Fruit fly (Drosophila melanogaster) whole organism, embryonic: ENCODE measurements around the gene RabX6.

Source experiments
- Asciz ChIP-seq: fragments of 200-800 bp; sonication (Bioruptor generic); optimal IDR thresholded peaks from 2 replicates; lab custom pipeline; 2017; ENCODE audit warnings: missing biosample characterization, mild to moderate bottlenecking, missing genetic modification characterization, missing genetic modification reagents
- BEAF-32 ChIP-seq: fragments of 200-800 bp; sonication (Bioruptor generic); optimal IDR thresholded peaks from 3 replicates; lab custom pipeline; 2017; ENCODE audit warnings: missing biosample characterization, missing genetic modification characterization, mild to moderate bottlenecking, moderate library complexity, missing genetic modification reagents
- Blimp-1 ChIP-seq: fragments of 200-800 bp; sonication (Bioruptor generic); optimal IDR thresholded peaks from 3 replicates; lab custom pipeline; 2018; ENCODE audit warnings: missing biosample characterization, missing genetic modification characterization, mild to moderate bottlenecking, moderate library complexity, missing genetic modification reagents
- CG10274 ChIP-seq: fragments of 200-800 bp; sonication (Bioruptor generic); optimal IDR thresholded peaks from 3 replicates; lab custom pipeline; 2017; ENCODE audit warnings: missing biosample characterization, mild to moderate bottlenecking, missing genetic modification characterization
- CG10654 ChIP-seq: fragments of 200-800 bp; sonication (Bioruptor generic); optimal IDR thresholded peaks from 2 replicates; lab custom pipeline; 2016; ENCODE audit warnings: missing biosample characterization, missing genetic modification characterization
- CG10979 ChIP-seq: fragments of 200-800 bp; sonication (Bioruptor generic); optimal IDR thresholded peaks from 2 replicates; lab custom pipeline; 2018; ENCODE audit warnings: missing biosample characterization, mild to moderate bottlenecking, missing genetic modification characterization, moderate library complexity
- CG11504 ChIP-seq: fragments of 200-800 bp; sonication (Bioruptor generic); optimal IDR thresholded peaks from 3 replicates; lab custom pipeline; 2019; ENCODE audit warnings: missing biosample characterization, mild to moderate bottlenecking, missing genetic modification characterization, moderate library complexity
- CG12391 ChIP-seq: fragments of 200-800 bp; sonication (Bioruptor generic); optimal IDR thresholded peaks from 3 replicates; lab custom pipeline; 2018; ENCODE audit warnings: missing biosample characterization, mild to moderate bottlenecking, missing genetic modification characterization, moderate library complexity
- CG12659 ChIP-seq: fragments of 200-800 bp; sonication (Bioruptor generic); optimal IDR thresholded peaks from 3 replicates; lab custom pipeline; 2017; ENCODE audit warnings: mild to moderate bottlenecking, missing biosample characterization, missing genetic modification reagents, missing genetic modification characterization
- CG14710 ChIP-seq: fragments of 200-800 bp; sonication (Bioruptor generic); optimal IDR thresholded peaks from 3 replicates; lab custom pipeline; 2019; ENCODE audit warnings: missing biosample characterization, mild to moderate bottlenecking, missing genetic modification characterization, moderate library complexity
- CG14965 ChIP-seq: fragments of 200-800 bp; sonication (Bioruptor generic); optimal IDR thresholded peaks from 2 replicates; lab custom pipeline; 2016; ENCODE audit warnings: missing biosample characterization, missing genetic modification characterization, borderline replicate concordance
- CG15696 ChIP-seq: fragments of 200-800 bp; sonication (Bioruptor generic); optimal IDR thresholded peaks from 2 replicates; lab custom pipeline; 2019; ENCODE audit warnings: missing biosample characterization, mild to moderate bottlenecking, missing genetic modification characterization, moderate library complexity
- CG17361 ChIP-seq: fragments of 200-800 bp; sonication (Bioruptor generic); IDR thresholded peaks from 3 replicates; pipeline ENCODE4 v1.3.6; 2022; ENCODE audit warnings: missing biosample characterization, missing genetic modification characterization
- CG17829 ChIP-seq: fragments of 200-800 bp; optimal IDR thresholded peaks from 2 replicates; lab custom pipeline; 2019; ENCODE audit warnings: missing biosample characterization, mild to moderate bottlenecking, missing genetic modification characterization, moderate library complexity
- CG18262 ChIP-seq: fragments of 200-800 bp; optimal IDR thresholded peaks from 3 replicates; lab custom pipeline; 2019; ENCODE audit warnings: missing biosample characterization, mild to moderate bottlenecking, missing genetic modification characterization, moderate library complexity
- CG2678 ChIP-seq: fragments of 200-800 bp; sonication (Bioruptor generic); optimal IDR thresholded peaks from 3 replicates; lab custom pipeline; 2019; ENCODE audit warnings: missing biosample characterization, mild to moderate bottlenecking, missing genetic modification characterization, moderate library complexity
- CG2712 ChIP-seq: fragments of 200-800 bp; optimal IDR thresholded peaks from 3 replicates; lab custom pipeline; 2019; ENCODE audit warnings: missing biosample characterization, mild to moderate bottlenecking, missing genetic modification characterization, moderate library complexity
- CG31441 ChIP-seq: fragments of 200-800 bp; sonication (Bioruptor generic); IDR thresholded peaks from 2 replicates; pipeline ENCODE4 v1.3.6; 2022; ENCODE audit warnings: missing biosample characterization, missing genetic modification characterization
- CG33557 ChIP-seq: fragments of 200-800 bp; sonication (Bioruptor generic); optimal IDR thresholded peaks from 2 replicates; lab custom pipeline; 2019; ENCODE audit warnings: missing biosample characterization, mild to moderate bottlenecking, missing genetic modification characterization, moderate library complexity
- CG6175 ChIP-seq: fragments of 200-800 bp; sonication (Bioruptor generic); IDR thresholded peaks from 3 replicates; pipeline ENCODE4 v1.3.6; 2022; ENCODE audit warnings: missing biosample characterization, missing genetic modification characterization
- CG7556 ChIP-seq: fragments of 200-800 bp; sonication (Bioruptor generic); optimal IDR thresholded peaks from 2 replicates; lab custom pipeline; 2017; ENCODE audit warnings: missing biosample characterization, mild to moderate bottlenecking, missing genetic modification characterization
- CG8388 ChIP-seq: fragments of 200-800 bp; sonication (Bioruptor generic); optimal IDR thresholded peaks from 2 replicates; lab custom pipeline; 2019; ENCODE audit warnings: missing biosample characterization, mild to moderate bottlenecking, missing genetic modification characterization, moderate library complexity
- CG9727 ChIP-seq: fragments of 200-800 bp; sonication (Bioruptor generic); optimal IDR thresholded peaks from 3 replicates; lab custom pipeline; 2017; ENCODE audit warnings: missing biosample characterization, mild to moderate bottlenecking, missing genetic modification characterization
- D ChIP-seq, 2 experiments: fragments of 200-800 bp in 1 of 2; fragments of >200 bp in 1 of 2; sonication (Bioruptor generic) in 1 of 2; optimal IDR thresholded peaks; 2 replicates in 1 of 2; 3 replicates in 1 of 2; lab custom pipeline; 2017; ENCODE audit warnings: mild to moderate bottlenecking in 1 of 2, missing biosample characterization in 1 of 2, missing genetic modification characterization in 1 of 2, missing genetic modification reagents in 1 of 2
- D19A ChIP-seq: fragments of 200-800 bp; optimal IDR thresholded peaks from 3 replicates; lab custom pipeline; 2019; ENCODE audit warnings: missing biosample characterization, mild to moderate bottlenecking, missing genetic modification characterization, moderate library complexity
- Doc2 ChIP-seq: fragments of 200-800 bp; sonication (Bioruptor generic); IDR thresholded peaks from 2 replicates; pipeline ENCODE4 v1.3.6; 2022; ENCODE audit warnings: missing biosample characterization, missing genetic modification characterization
- NC2α ChIP-seq: fragments of 200-800 bp; sonication (Bioruptor generic); optimal IDR thresholded peaks from 2 replicates; lab custom pipeline; 2016; ENCODE audit warnings: missing biosample characterization, missing genetic modification characterization
- Oli ChIP-seq: fragments of 200-800 bp; sonication (Bioruptor generic); optimal IDR thresholded peaks from 2 replicates; lab custom pipeline; 2018; ENCODE audit warnings: missing biosample characterization, mild to moderate bottlenecking, missing genetic modification characterization, moderate library complexity
- TFAM ChIP-seq: fragments of 200-800 bp; sonication (Bioruptor generic); optimal IDR thresholded peaks from 2 replicates; lab custom pipeline; 2017; ENCODE audit warnings: missing biosample characterization, missing genetic modification characterization, inconsistent platforms
- Xrp1 ChIP-seq: fragments of 200-800 bp; sonication (Bioruptor generic); IDR thresholded peaks from 2 replicates; pipeline ENCODE4 v1.3.6; 2022; ENCODE audit warnings: missing biosample characterization, missing genetic modification characterization
- dimm ChIP-seq: fragments of 200-800 bp; sonication (Bioruptor generic); IDR thresholded peaks from 2 replicates; pipeline ENCODE4 v1.3.6; 2022; ENCODE audit warnings: missing biosample characterization, missing genetic modification characterization
- dmrt11E ChIP-seq: fragments of 200-800 bp; sonication (Bioruptor generic); optimal IDR thresholded peaks from 3 replicates; lab custom pipeline; 2018; ENCODE audit warnings: missing biosample characterization, mild to moderate bottlenecking, missing genetic modification characterization, moderate library complexity
- dmrt99B ChIP-seq: fragments of 200-800 bp; sonication (Bioruptor generic); optimal IDR thresholded peaks from 2 replicates; lab custom pipeline; 2018; ENCODE audit warnings: missing biosample characterization, mild to moderate bottlenecking, missing genetic modification characterization, moderate library complexity
- fd96Cb ChIP-seq: fragments of 200-800 bp; sonication (Bioruptor generic); optimal IDR thresholded peaks from 2 replicates; lab custom pipeline; 2018; ENCODE audit warnings: missing biosample characterization, mild to moderate bottlenecking, missing genetic modification characterization, moderate library complexity
- gem ChIP-seq: fragments of 200-800 bp; sonication (Bioruptor generic); optimal IDR thresholded peaks from 2 replicates; lab custom pipeline; 2019; ENCODE audit warnings: missing biosample characterization, mild to moderate bottlenecking, missing genetic modification characterization, moderate library complexity
- h ChIP-seq: fragments of >200 bp; optimal IDR thresholded peaks from 2 replicates; lab custom pipeline; 2017
- hbn ChIP-seq: fragments of 200-800 bp; sonication (Bioruptor generic); IDR thresholded peaks from 2 replicates; pipeline ENCODE4 v1.3.6; 2022; ENCODE audit warnings: missing biosample characterization, missing genetic modification characterization; ENCODE audit not compliant: partially characterized antibody
- hth ChIP-seq: fragments of >200 bp; optimal IDR thresholded peaks from 2 replicates; lab custom pipeline; 2017; ENCODE audit warnings: inconsistent platforms
- lola ChIP-seq, 3 experiments: fragments of >200 bp in 2 of 3; fragments of 200-800 bp in 1 of 3; sonication (Bioruptor generic) in 1 of 3; optimal IDR thresholded peaks; 2 replicates each; lab custom pipeline; 2017 to 2019; ENCODE audit warnings: missing biosample characterization in 3 of 3, missing genetic modification characterization in 3 of 3, mild to moderate bottlenecking in 1 of 3, moderate library complexity in 1 of 3
- phol ChIP-seq: fragments of 200-800 bp; sonication (Bioruptor generic); optimal IDR thresholded peaks from 3 replicates; lab custom pipeline; 2018; ENCODE audit warnings: missing biosample characterization, mild to moderate bottlenecking, missing genetic modification characterization, moderate library complexity
- pros ChIP-seq: fragments of 200-800 bp; sonication (Bioruptor generic); optimal IDR thresholded peaks from 3 replicates; lab custom pipeline; 2019; ENCODE audit warnings: missing biosample characterization, mild to moderate bottlenecking, missing genetic modification characterization, moderate library complexity
- schlank ChIP-seq: fragments of 200-800 bp; sonication (Bioruptor generic); optimal IDR thresholded peaks from 2 replicates; lab custom pipeline; 2018; ENCODE audit warnings: missing biosample characterization, mild to moderate bottlenecking, missing genetic modification characterization
- sens ChIP-seq: fragments of 200-800 bp; sonication (Bioruptor generic); peaks from one replicate; lab custom pipeline; 2016; ENCODE audit warnings: missing biosample characterization, missing genetic modification characterization
- so ChIP-seq: fragments of 200-800 bp; sonication (Bioruptor generic); IDR thresholded peaks from 3 replicates; pipeline ENCODE4 v1.3.6; 2022; ENCODE audit warnings: missing biosample characterization, missing genetic modification characterization
- sqz ChIP-seq: fragments of 200-800 bp; sonication (Bioruptor generic); optimal IDR thresholded peaks from 3 replicates; lab custom pipeline; 2018; ENCODE audit warnings: missing biosample characterization, mild to moderate bottlenecking, missing genetic modification characterization
- sug ChIP-seq: fragments of 200-800 bp; optimal IDR thresholded peaks from 2 replicates; lab custom pipeline; 2019; ENCODE audit warnings: missing biosample characterization, mild to moderate bottlenecking, missing genetic modification characterization, moderate library complexity
- trem ChIP-seq: fragments of 200-800 bp; optimal IDR thresholded peaks from 3 replicates; lab custom pipeline; 2019; ENCODE audit warnings: missing biosample characterization, mild to moderate bottlenecking, missing genetic modification characterization, moderate library complexity
- z ChIP-seq: fragments of 200-800 bp; sonication (Bioruptor generic); IDR thresholded peaks from 3 replicates; pipeline ENCODE4 v1.3.6; 2022; ENCODE audit warnings: missing biosample characterization, missing genetic modification characterization
- zf30C ChIP-seq: fragments of 200-800 bp; sonication (Bioruptor generic); optimal IDR thresholded peaks from 3 replicates; lab custom pipeline; 2018; ENCODE audit warnings: missing biosample characterization, mild to moderate bottlenecking, missing genetic modification characterization

Gene RabX6

dm6 chr3L:716078-716477, 25.8 kb downstream of the RabX6 start:
- peak; percentile 65 for TF ChIP-seq CG10979 (tag; lab: Kevin White, UChicago)
- peak; percentile 53; the same call in 1 of the 2 replicates for TF ChIP-seq Xrp1
- TF ChIP-seq CG18262 (tag; lab: Kevin White, UChicago) = peak; percentile 65
- TF ChIP-seq dimm = no peak
- no peak for TF ChIP-seq CG6175 (GFP tag; lab: Robert Waterston, UW)
- peak in 1 of 3 experiments; percentile 54 for TF ChIP-seq lola (GFP tag; optimal IDR thresholded peaks at IDR 0.05; lab: Kevin White, UChicago)
- no peak for TF ChIP-seq hth (lab: Kevin White, UChicago)
- TF ChIP-seq CG14710 = peak; percentile 43
- no peak for TF ChIP-seq so (GFP tag; lab: Robert Waterston, UW)
- peak; percentile 34 for TF ChIP-seq CG2678 (tag; lab: Kevin White, UChicago)
- TF ChIP-seq sug (tag; lab: Kevin White, UChicago) = no peak
- TF ChIP-seq Oli (tag; lab: Kevin White, UChicago) = peak; percentile 5
- TF ChIP-seq Asciz (GFP tag; lab: Kevin White, UChicago) = no peak
- no peak for TF ChIP-seq NC2α (GFP tag; lab: Kevin White, UChicago)
- peak; percentile 43 for TF ChIP-seq CG2712 (tag; lab: Kevin White, UChicago)
- TF ChIP-seq dmrt99B (tag; lab: Kevin White, UChicago) = peak; percentile 14
- TF ChIP-seq gem (tag; lab: Kevin White, UChicago) = peak; percentile 44
- TF ChIP-seq CG14965 (GFP tag; lab: Kevin White, UChicago) = no peak
- no peak for TF ChIP-seq h (lab: Kevin White, UChicago)
- peak; percentile 5 for TF ChIP-seq D19A (tag; lab: Kevin White, UChicago)
- peak; percentile 2 for TF ChIP-seq fd96Cb (tag; lab: Kevin White, UChicago)
- peak; percentile 51 for TF ChIP-seq dmrt11E (tag; lab: Kevin White, UChicago)
- TF ChIP-seq Doc2 (GFP tag; lab: Robert Waterston, UW) = no peak
- TF ChIP-seq CG12391 (tag; lab: Kevin White, UChicago) = peak; percentile 32
- TF ChIP-seq CG31441 (GFP tag; lab: Robert Waterston, UW) = peak; percentile 42; the same call in 1 of the 2 replicates
- TF ChIP-seq CG11504 (tag; lab: Kevin White, UChicago) = peak; percentile 21
- TF ChIP-seq trem = peak; percentile 1
- TF ChIP-seq phol (tag; lab: Kevin White, UChicago) = peak; percentile 31
- peak; percentile 49 for TF ChIP-seq CG9727
- peak; percentile 31 for TF ChIP-seq CG17829 (tag; lab: Kevin White, UChicago)
- TF ChIP-seq D (optimal IDR thresholded peaks at IDR 0.05; lab: Kevin White, UChicago) = no peak
- TF ChIP-seq D (GFP tag; optimal IDR thresholded peaks at IDR 0.05; lab: Kevin White, UChicago) = peak; percentile 11
- TF ChIP-seq CG10654 (GFP tag; lab: Kevin White, UChicago) = no peak
- TF ChIP-seq hbn (GFP tag; lab: Robert Waterston, UW) = no peak
- TF ChIP-seq sqz = peak; percentile 47
- peak; percentile 23 for TF ChIP-seq Blimp-1 (GFP tag; lab: Kevin White, UChicago)
- peak; percentile 15 for TF ChIP-seq CG33557 (GFP tag; lab: Kevin White, UChicago)
- peak; percentile 17 for TF ChIP-seq CG15696 (tag; lab: Kevin White, UChicago)
- peak; percentile 27 for TF ChIP-seq CG7556 (GFP tag; lab: Kevin White, UChicago)
- no peak for TF ChIP-seq schlank (tag; lab: Kevin White, UChicago)
- TF ChIP-seq zf30C (GFP tag; lab: Kevin White, UChicago) = peak; percentile 46
- peak; percentile 67 for TF ChIP-seq sens (GFP tag; lab: Kevin White, UChicago)
- no peak for TF ChIP-seq CG12659 (GFP tag; lab: Kevin White, UChicago)
- no peak for TF ChIP-seq TFAM (GFP tag; lab: Kevin White, UChicago)
- no peak for TF ChIP-seq BEAF-32 (GFP tag; lab: Kevin White, UChicago)
- no peak for TF ChIP-seq CG10274 (GFP tag; lab: Kevin White, UChicago)
- TF ChIP-seq CG8388 (GFP tag; lab: Kevin White, UChicago) = no peak
- no peak for TF ChIP-seq z (GFP tag; lab: Robert Waterston, UW)
- 0 out of 3 replicates have a peak, but pooled peaks have one; percentile 17 for TF ChIP-seq CG17361
- TF ChIP-seq pros (GFP tag; lab: Kevin White, UChicago) = peak; percentile 74
